Worm (Caenorhabditis elegans) whole organism, L1 larva: ENCODE results near the gene smcr-8.

Source experiments
- alr-1 ChIP-seq: fragments of 200-800 bp; sonication (Bioruptor generic); optimal IDR thresholded peaks from 2 replicates; lab custom pipeline; 2018; ENCODE audit warnings: borderline replicate concordance, mild to moderate bottlenecking, missing genetic modification characterization, missing compliant biosample characterization
- aly-2 ChIP-seq: fragments of 150-350 bp; optimal IDR thresholded peaks from 2 replicates; lab custom pipeline; 2014; ENCODE audit warnings: missing biosample characterization, missing genetic modification characterization
- blmp-1 ChIP-seq: fragments of 150-350 bp; optimal IDR thresholded peaks from 2 replicates; lab custom pipeline; 2014; ENCODE audit warnings: missing biosample characterization, missing genetic modification characterization
- ceh-63 ChIP-seq: fragments of 200-800 bp; sonication (Bioruptor generic); optimal IDR thresholded peaks from 2 replicates; lab custom pipeline; 2018; ENCODE audit warnings: mild to moderate bottlenecking, missing genetic modification characterization, missing compliant biosample characterization
- ceh-82 ChIP-seq, 3 experiments: fragments of 150-350 bp in 1 of 3; sonication (generic microtip) in 2 of 3; optimal IDR thresholded peaks; 2 replicates each; lab custom pipeline; 2014 to 2017; ENCODE audit warnings: missing biosample characterization in 3 of 3, missing genetic modification characterization in 3 of 3
- ces-1 ChIP-seq: fragments of 150-350 bp; optimal IDR thresholded peaks from 2 replicates; lab custom pipeline; 2014; ENCODE audit warnings: missing biosample characterization, missing genetic modification reagents, missing genetic modification characterization
- dpl-1 ChIP-seq, 3 experiments: fragments of 150-350 bp in 2 of 3; sonication (generic microtip) in 1 of 3; optimal IDR thresholded peaks; 2 replicates each; lab custom pipeline; 2014 to 2017; ENCODE audit warnings: missing biosample characterization in 3 of 3, missing genetic modification characterization in 3 of 3, missing genetic modification reagents in 3 of 3
- dsc-1 ChIP-seq: sonication (generic microtip); optimal IDR thresholded peaks from 2 replicates; lab custom pipeline; 2016; ENCODE audit warnings: mild to moderate bottlenecking, missing genetic modification characterization, missing compliant biosample characterization
- efl-1 ChIP-seq, 4 experiments: fragments of 150-350 bp; optimal IDR thresholded peaks in 3 of 4; peaks in 1 of 4; 1 replicate in 1 of 4; 2 replicates in 3 of 4; lab custom pipeline; 2014; ENCODE audit warnings: missing biosample characterization in 2 of 4, missing genetic modification characterization in 2 of 4, missing genetic modification reagents in 2 of 4
- efl-3 ChIP-seq: fragments of 200-800 bp; sonication (Bioruptor generic); optimal IDR thresholded peaks from 2 replicates; lab custom pipeline; 2018; ENCODE audit warnings: mild to moderate bottlenecking, missing genetic modification characterization, missing compliant biosample characterization
- egl-13 ChIP-seq: sonication (generic microtip); optimal IDR thresholded peaks from 2 replicates; lab custom pipeline; 2016; ENCODE audit warnings: missing genotype, missing genetic modification reagents, missing genetic modification characterization, missing compliant biosample characterization
- egl-27 ChIP-seq, 2 experiments: fragments of 150-350 bp in 1 of 2; sonication (generic microtip); optimal IDR thresholded peaks; 3 replicates each; lab custom pipeline; 2017 to 2018; ENCODE audit warnings: missing biosample characterization in 2 of 2, missing genetic modification characterization in 2 of 2, missing genetic modification reagents in 2 of 2
- elt-2 ChIP-seq: sonication (generic microtip); optimal IDR thresholded peaks from 2 replicates; lab custom pipeline; 2016; ENCODE audit warnings: missing genetic modification characterization, mild to moderate bottlenecking, inconsistent platforms, missing compliant biosample characterization, missing genetic modification reagents
- elt-3 ChIP-seq, 6 experiments: fragments of 150-350 bp in 1 of 6; sonication (generic microtip); optimal IDR thresholded peaks; 2 replicates each; lab custom pipeline; 2017 to 2018; ENCODE audit warnings: missing biosample characterization in 6 of 6, missing genetic modification characterization in 6 of 6, inconsistent platforms in 1 of 6
- fkh-10 ChIP-seq: sonication (generic microtip); optimal IDR thresholded peaks from 2 replicates; lab custom pipeline; 2017; ENCODE audit warnings: missing biosample characterization, missing genetic modification reagents, missing genetic modification characterization
- fkh-8 ChIP-seq: sonication (generic microtip); optimal IDR thresholded peaks from 2 replicates; lab custom pipeline; 2016; ENCODE audit warnings: mild to moderate bottlenecking, missing genetic modification characterization, missing compliant biosample characterization
- grh-1 ChIP-seq: fragments of 200-800 bp; sonication (Bioruptor generic); IDR thresholded peaks from 2 replicates; pipeline ENCODE4 v1.3.6; 2022; ENCODE audit warnings: missing genetic modification reagents, missing genetic modification characterization, missing compliant biosample characterization
- hlh-17 ChIP-seq: fragments of 200-800 bp; sonication (Bioruptor generic); optimal IDR thresholded peaks from 2 replicates; lab custom pipeline; 2018; ENCODE audit warnings: missing genetic modification characterization, mild to moderate bottlenecking, missing compliant biosample characterization, moderate library complexity, borderline replicate concordance
- hpl-2 ChIP-seq: fragments of 150-350 bp; optimal IDR thresholded peaks from 2 replicates; lab custom pipeline; 2014; ENCODE audit warnings: missing biosample characterization, missing genetic modification reagents, missing genetic modification characterization
- irx-1 ChIP-seq: sonication (generic microtip); optimal IDR thresholded peaks from 2 replicates; lab custom pipeline; 2016; ENCODE audit warnings: missing genetic modification characterization, missing compliant biosample characterization
- isw-1 ChIP-seq: fragments of 200-800 bp; sonication (Bioruptor generic); IDR thresholded peaks from 2 replicates; pipeline ENCODE4 v1.3.6; 2022; ENCODE audit warnings: missing genetic modification characterization, missing compliant biosample characterization
- lin-14 ChIP-seq: fragments of 200-800 bp; sonication (Bioruptor generic); optimal IDR thresholded peaks from 2 replicates; lab custom pipeline; 2018; ENCODE audit warnings: mild to moderate bottlenecking, missing genetic modification characterization, moderate library complexity, missing compliant biosample characterization
- lin-15B ChIP-seq: fragments of 150-350 bp; sonication (generic microtip); optimal IDR thresholded peaks from 3 replicates; lab custom pipeline; 2014; ENCODE audit warnings: missing biosample characterization, missing genetic modification characterization
- lin-35 ChIP-seq, 2 experiments: fragments of 150-350 bp; optimal IDR thresholded peaks; 2 replicates each; lab custom pipeline; 2014; ENCODE audit warnings: missing biosample characterization in 2 of 2, missing genetic modification characterization in 2 of 2, missing genetic modification reagents in 2 of 2
- mdl-1 ChIP-seq, 2 experiments: fragments of 150-350 bp; optimal IDR thresholded peaks; 2 replicates each; lab custom pipeline; 2014 to 2017; ENCODE audit warnings: missing biosample characterization in 2 of 2, missing genetic modification characterization in 2 of 2, inconsistent platforms in 1 of 2
- mef-2 ChIP-seq: fragments of 150-350 bp; optimal IDR thresholded peaks from 2 replicates; lab custom pipeline; 2014; ENCODE audit warnings: missing biosample characterization, missing genetic modification characterization
- nhr-11 ChIP-seq: fragments of 150-350 bp; optimal IDR thresholded peaks from 2 replicates; lab custom pipeline; 2014; ENCODE audit warnings: missing biosample characterization, missing genetic modification characterization
- nhr-12 ChIP-seq: sonication (generic microtip); optimal IDR thresholded peaks from 2 replicates; lab custom pipeline; 2017; ENCODE audit warnings: missing biosample characterization, missing genetic modification characterization
- nhr-237 ChIP-seq: fragments of 150-350 bp; optimal IDR thresholded peaks from 2 replicates; lab custom pipeline; 2014; ENCODE audit warnings: missing biosample characterization, missing genetic modification characterization
- nhr-47 ChIP-seq: sonication (generic microtip); optimal IDR thresholded peaks from 2 replicates; lab custom pipeline; 2016; ENCODE audit warnings: mild to moderate bottlenecking, missing genetic modification characterization, moderate library complexity, missing compliant biosample characterization
- nhr-71 ChIP-seq: sonication (generic microtip); optimal IDR thresholded peaks from 2 replicates; lab custom pipeline; 2016; ENCODE audit warnings: mild to moderate bottlenecking, missing genetic modification characterization, moderate library complexity, missing compliant biosample characterization
- nhr-77 ChIP-seq: fragments of 150-350 bp; optimal IDR thresholded peaks from 2 replicates; lab custom pipeline; 2014; ENCODE audit warnings: missing biosample characterization, missing genetic modification characterization
- nhr-84 ChIP-seq: sonication (generic microtip); optimal IDR thresholded peaks from 2 replicates; lab custom pipeline; 2017; ENCODE audit warnings: missing biosample characterization, missing genetic modification characterization
- nhr-85 ChIP-seq: sonication (generic microtip); peaks from one replicate; lab custom pipeline; 2016; ENCODE audit warnings: missing genetic modification characterization, inconsistent platforms, missing compliant biosample characterization
- pag-3 ChIP-seq: sonication (generic microtip); optimal IDR thresholded peaks from 2 replicates; lab custom pipeline; 2017; ENCODE audit warnings: missing genetic modification characterization, mild to moderate bottlenecking, missing compliant biosample characterization, antibody characterized with exemption, borderline replicate concordance; ENCODE audit not compliant: insufficient read depth
- pax-3 ChIP-seq: fragments of 200-800 bp; sonication (Bioruptor generic); optimal IDR thresholded peaks from 2 replicates; lab custom pipeline; 2018; ENCODE audit warnings: mild to moderate bottlenecking, missing genetic modification characterization, moderate library complexity, missing compliant biosample characterization
- rnt-1 ChIP-seq: sonication (generic microtip); optimal IDR thresholded peaks from 2 replicates; lab custom pipeline; 2016; ENCODE audit warnings: mild to moderate bottlenecking, missing genetic modification characterization, moderate library complexity, missing compliant biosample characterization
- snu-23 ChIP-seq: sonication (generic microtip); optimal IDR thresholded peaks from 2 replicates; lab custom pipeline; 2016; ENCODE audit warnings: missing genetic modification characterization, missing compliant biosample characterization
- sptf-1 ChIP-seq: fragments of 150-350 bp; optimal IDR thresholded peaks from 2 replicates; lab custom pipeline; 2014; ENCODE audit warnings: missing biosample characterization, missing genetic modification characterization
- sup-37 ChIP-seq: fragments of 200-800 bp; sonication (Bioruptor generic); optimal IDR thresholded peaks from 2 replicates; lab custom pipeline; 2018; ENCODE audit warnings: mild to moderate bottlenecking, missing genetic modification characterization, missing compliant biosample characterization
- swsn-7 ChIP-seq: sonication (generic microtip); optimal IDR thresholded peaks from 2 replicates; lab custom pipeline; 2016; ENCODE audit warnings: missing genetic modification characterization, missing compliant biosample characterization
- tlp-1 ChIP-seq: fragments of 150-350 bp; optimal IDR thresholded peaks from 2 replicates; lab custom pipeline; 2014; ENCODE audit warnings: missing biosample characterization, missing genetic modification characterization
- unc-130 ChIP-seq: fragments of 150-350 bp; optimal IDR thresholded peaks from 2 replicates; lab custom pipeline; 2017; ENCODE audit warnings: missing biosample characterization, missing genetic modification characterization, inconsistent platforms
- unc-86 ChIP-seq: sonication (generic microtip); optimal IDR thresholded peaks from 2 replicates; lab custom pipeline; 2016; ENCODE audit warnings: missing genetic modification characterization, missing compliant biosample characterization
- xbp-1 ChIP-seq: sonication (generic microtip); optimal IDR thresholded peaks from 2 replicates; lab custom pipeline; 2016; ENCODE audit warnings: missing genetic modification characterization, missing compliant biosample characterization
- zip-4 ChIP-seq: fragments of 200-800 bp; sonication (Bioruptor generic); optimal IDR thresholded peaks from 2 replicates; lab custom pipeline; 2018; ENCODE audit warnings: mild to moderate bottlenecking, missing genetic modification characterization, moderate library complexity, missing compliant biosample characterization
- ztf-11 ChIP-seq, 2 experiments: sonication (generic microtip); optimal IDR thresholded peaks; 2 replicates each; lab custom pipeline; 2016 to 2017; ENCODE audit warnings: missing genetic modification characterization in 2 of 2, missing biosample characterization in 1 of 2, missing compliant biosample characterization in 1 of 2
- ztf-4 ChIP-seq: fragments of 150-350 bp; optimal IDR thresholded peaks from 2 replicates; lab custom pipeline; 2014; ENCODE audit warnings: missing biosample characterization, missing genetic modification characterization

Gene smcr-8

ce11 chrIII:5012460-5012859, 13.3 kb downstream of the smcr-8 start:
- TF ChIP-seq alr-1 (tag; lab: Kevin White, UChicago), result peak; percentile 81
- TF ChIP-seq efl-1 (optimal IDR thresholded peaks at IDR 0.05; lab: Kevin White, UChicago), result no peak
- peak in 1 of 2 experiments; percentile 70 for TF ChIP-seq efl-1 (GFP tag; optimal IDR thresholded peaks at IDR 0.05 in 1 of 2; lab: Kevin White, UChicago)
- TF ChIP-seq sup-37, result no peak

ce11 chrIII:5013915-5014346, 14.8 kb downstream of the smcr-8 start:
- TF ChIP-seq unc-86 (tag; lab: Kevin White, UChicago) (peak; percentile 89), efl-3 (GFP tag; lab: Kevin White, UChicago) (no peak), pag-3 (no peak), blmp-1 (peak; percentile 88), lin-35 (GFP tag; optimal IDR thresholded peaks at IDR 0.05; lab: Kevin White, UChicago) (peak; percentile 71 to 83), elt-2 (tag; lab: Kevin White, UChicago) (peak; percentile 44), alr-1 (tag; lab: Kevin White, UChicago) (no peak), swsn-7 (tag; lab: Kevin White, UChicago) (peak; percentile 89), efl-1 (optimal IDR thresholded peaks at IDR 0.05; lab: Kevin White, UChicago) (peak; percentile 81 to 82), efl-1 (GFP tag; optimal IDR thresholded peaks at IDR 0.05 in 1 of 2; lab: Kevin White, UChicago) (peak; percentile 54 to 95), pax-3 (tag; lab: Kevin White, UChicago) (no peak), ceh-82 (tag; optimal IDR thresholded peaks at IDR 0.05; lab: Kevin White, UChicago) (peak; percentile 57 to 83 (median 80)), hlh-17 (no peak), sptf-1 (tag; lab: Kevin White, UChicago) (no peak), nhr-85 (tag; lab: Kevin White, UChicago) (peak; percentile 84), dpl-1 (GFP tag; optimal IDR thresholded peaks at IDR 0.05; lab: Kevin White, UChicago) (peak; percentile 65 to 69 (median 65)), elt-3 (tag; optimal IDR thresholded peaks at IDR 0.05; lab: Kevin White, UChicago) (peak in 3 of 6 experiments; percentile 41 to 64 (median 54)), fkh-8 (tag; lab: Kevin White, UChicago) (peak; percentile 90), fkh-10 (GFP tag; lab: Kevin White, UChicago) (peak; percentile 92), nhr-47 (tag; lab: Kevin White, UChicago) (peak; percentile 88), egl-27 (tag; optimal IDR thresholded peaks at IDR 0.05; lab: Kevin White, UChicago) (peak in 1 of 2 experiments; percentile 82), nhr-12 (no peak), isw-1 (GFP tag; lab: Robert Waterston, UW) (peak; percentile 75), irx-1 (tag; lab: Kevin White, UChicago) (peak; percentile 59), ztf-11 (tag; optimal IDR thresholded peaks at IDR 0.05; lab: Kevin White, UChicago) (peak in 1 of 2 experiments; percentile 81), snu-23 (GFP tag; lab: Kevin White, UChicago) (peak; percentile 96), hpl-2 (GFP tag; lab: Kevin White, UChicago) (no peak), lin-15B (tag; lab: Kevin White, UChicago) (peak; percentile 45), nhr-11 (tag; lab: Kevin White, UChicago) (peak; percentile 37), tlp-1 (tag; lab: Kevin White, UChicago) (no peak), nhr-77 (peak; percentile 92), egl-13 (tag; lab: Kevin White, UChicago) (peak; percentile 75), ztf-4 (tag; lab: Kevin White, UChicago) (peak; percentile 73), dsc-1 (tag; lab: Kevin White, UChicago) (peak; percentile 73), xbp-1 (tag; lab: Kevin White, UChicago) (peak; percentile 85), unc-130 (tag; lab: Kevin White, UChicago) (peak; percentile 48), ceh-63 (GFP tag; lab: Kevin White, UChicago) (no peak), zip-4 (GFP tag; lab: Kevin White, UChicago) (no peak), ces-1 (GFP tag; lab: Kevin White, UChicago) (no peak), rnt-1 (peak; percentile 71), aly-2 (tag; lab: Kevin White, UChicago) (peak; percentile 86), nhr-237 (peak; percentile 74), mef-2 (peak; percentile 73), grh-1 (no peak), nhr-84 (no peak), mdl-1 (tag; optimal IDR thresholded peaks at IDR 0.05; lab: Kevin White, UChicago) (peak in 1 of 2 experiments; percentile 84), lin-14 (GFP tag; lab: Kevin White, UChicago) (peak; percentile 98), nhr-71 (peak; percentile 94)
